Worm (Caenorhabditis elegans): ENCODE data around the gene sre-43.

- TF ChIP-seq ces-1 (GFP tag; optimal IDR thresholded peaks at IDR 0.05) (no peak), lin-13 (tag; optimal IDR thresholded peaks at IDR 0.05) (no peak), unc-39 (tag; optimal IDR thresholded peaks at IDR 0.05) (no peak), nhr-237 (tag; optimal IDR thresholded peaks at IDR 0.05) (no peak), elt-3 (tag; optimal IDR thresholded peaks at IDR 0.05) (no peak), elt-1 (tag; optimal IDR thresholded peaks at IDR 0.05; ENCODE audit: borderline replicate concordance, insufficient read depth) (no peak)
These were observed 39.5 kb upstream of the sre-43 start, which contains the start of gene F01D5.7 for ce11 chrII:14008359-14008758.
